Worm (Caenorhabditis elegans) whole organism, L4 larva: Measurements from ENCODE around the gene M02F4.1.

Source experiments
- F26F4.8 ChIP-seq: fragments of 200-800 bp; sonication (Bioruptor generic); conservative IDR thresholded peaks from 2 replicates; pipeline ENCODE4 v1.3.6; 2022; ENCODE audit warnings: missing genetic modification characterization, missing compliant biosample characterization
- F44E2.7 ChIP-seq: fragments of 200-800 bp; sonication (Bioruptor generic); IDR thresholded peaks from 2 replicates; pipeline ENCODE4 v2.1.2; 2022; ENCODE audit warnings: missing genetic modification characterization, missing compliant biosample characterization
- Y105C5A.15 ChIP-seq: fragments of 200-800 bp; sonication (Bioruptor generic); IDR thresholded peaks from 2 replicates; pipeline ENCODE4 v1.3.6; 2022; ENCODE audit warnings: missing genetic modification characterization, missing compliant biosample characterization
- Y75B8A.6 ChIP-seq: fragments of 200-800 bp; sonication (Bioruptor generic); IDR thresholded peaks from 2 replicates; pipeline ENCODE4 v1.3.6; 2022; ENCODE audit warnings: missing genetic modification reagents, missing genetic modification characterization, missing compliant biosample characterization
- ZK546.5 ChIP-seq, 2 experiments: sonication (generic microtip); optimal IDR thresholded peaks; 2 replicates each; lab custom pipeline; 2017; ENCODE audit warnings: missing biosample characterization in 2 of 2, missing genetic modification characterization in 2 of 2
- aha-1 ChIP-seq: fragments of 150-350 bp; peaks from one replicate; lab custom pipeline; 2014; ENCODE audit warnings: missing biosample characterization, missing genetic modification characterization
- ama-1 ChIP-seq: fragments of 150-350 bp; optimal IDR thresholded peaks from 2 replicates; lab custom pipeline; 2014; ENCODE audit warnings: inconsistent platforms, mixed read lengths
- attf-4 ChIP-seq: sonication (generic microtip); optimal IDR thresholded peaks from 3 replicates; lab custom pipeline; 2017; ENCODE audit warnings: missing biosample characterization, missing genetic modification characterization
- ceh-28 ChIP-seq: fragments of 150-350 bp; optimal IDR thresholded peaks from 2 replicates; lab custom pipeline; 2014; ENCODE audit warnings: missing biosample characterization, missing genetic modification reagents, missing genetic modification characterization
- cey-2 ChIP-seq: sonication (generic microtip); optimal IDR thresholded peaks from 3 replicates; lab custom pipeline; 2017; ENCODE audit warnings: missing genetic modification characterization, mild to moderate bottlenecking, missing compliant biosample characterization, antibody characterized with exemption, borderline replicate concordance; ENCODE audit not compliant: insufficient read depth
- ctbp-1 ChIP-seq: fragments of 200-800 bp; sonication (Bioruptor generic); IDR thresholded peaks from 2 replicates; pipeline ENCODE4 v1.3.6; 2022; ENCODE audit warnings: missing genetic modification reagents, missing genetic modification characterization, missing compliant biosample characterization
- daf-16 ChIP-seq, 3 experiments: sonication (generic microtip); optimal IDR thresholded peaks; 2 replicates each; lab custom pipeline; 2016 to 2017; ENCODE audit warnings: missing genetic modification characterization in 3 of 3, missing genetic modification reagents in 3 of 3, mild to moderate bottlenecking in 2 of 3, missing compliant biosample characterization in 2 of 3, missing biosample characterization in 1 of 3, moderate library complexity in 1 of 3
- daf-19 ChIP-seq: fragments of 200-800 bp; sonication (Bioruptor generic); conservative IDR thresholded peaks from 2 replicates; pipeline ENCODE4 v1.3.6; 2022; ENCODE audit warnings: missing genetic modification characterization, missing compliant biosample characterization
- dmd-6 ChIP-seq: fragments of 200-800 bp; sonication (Bioruptor generic); IDR thresholded peaks from 2 replicates; pipeline ENCODE4 v1.3.6; 2022; ENCODE audit warnings: missing genetic modification reagents, missing genetic modification characterization, missing compliant biosample characterization
- dmd-9 ChIP-seq: fragments of 200-800 bp; sonication (Bioruptor generic); IDR thresholded peaks from 2 replicates; pipeline ENCODE4 v1.3.6; 2022; ENCODE audit warnings: missing genetic modification reagents, missing genetic modification characterization, missing compliant biosample characterization
- dve-1 ChIP-seq: sonication (generic microtip); optimal IDR thresholded peaks from 2 replicates; lab custom pipeline; 2017; ENCODE audit warnings: antibody characterized with exemption, mild to moderate bottlenecking, missing genetic modification characterization, missing compliant biosample characterization; ENCODE audit not compliant: insufficient read depth
- egl-27 ChIP-seq: sonication (generic microtip); optimal IDR thresholded peaks from 3 replicates; lab custom pipeline; 2017; ENCODE audit warnings: missing biosample characterization, missing genetic modification reagents, missing genetic modification characterization
- egl-43 ChIP-seq: fragments of 200-800 bp; sonication (Bioruptor generic); IDR thresholded peaks from 2 replicates; pipeline ENCODE4 v1.3.6; 2022; ENCODE audit warnings: missing genetic modification reagents, missing genetic modification characterization, missing compliant biosample characterization
- fkh-10 ChIP-seq: fragments of 150-350 bp; optimal IDR thresholded peaks from 2 replicates; lab custom pipeline; 2014; ENCODE audit warnings: missing biosample characterization, missing genetic modification reagents, missing genetic modification characterization
- lin-13 ChIP-seq: fragments of 150-350 bp; optimal IDR thresholded peaks from 2 replicates; lab custom pipeline; 2014; ENCODE audit warnings: missing biosample characterization, missing genetic modification reagents, missing genetic modification characterization
- lin-15B ChIP-seq: fragments of 150-350 bp; sonication (generic microtip); optimal IDR thresholded peaks from 3 replicates; lab custom pipeline; 2014; ENCODE audit warnings: missing biosample characterization, missing genetic modification characterization
- lin-29 ChIP-seq: fragments of 200-800 bp; sonication (Bioruptor generic); IDR thresholded peaks from 2 replicates; pipeline ENCODE4 v1.3.6; 2022; ENCODE audit warnings: missing genetic modification reagents, missing genetic modification characterization, missing compliant biosample characterization
- lir-3 ChIP-seq: sonication (generic microtip); optimal IDR thresholded peaks from 2 replicates; lab custom pipeline; 2016; ENCODE audit warnings: mild to moderate bottlenecking, missing genetic modification characterization, missing compliant biosample characterization
- lsy-2 ChIP-seq, 2 experiments: fragments of 150-350 bp in 1 of 2; sonication (generic microtip) in 1 of 2; optimal IDR thresholded peaks; 2 replicates each; lab custom pipeline; 2014 to 2017; ENCODE audit warnings: missing biosample characterization in 2 of 2, missing genetic modification characterization in 2 of 2
- madf-9 ChIP-seq: fragments of 200-800 bp; sonication (Bioruptor generic); conservative IDR thresholded peaks from 2 replicates; pipeline ENCODE4 v1.3.6; 2022; ENCODE audit warnings: missing genetic modification reagents, missing genetic modification characterization, missing compliant biosample characterization
- mdt-29 ChIP-seq: fragments of 200-800 bp; sonication (Bioruptor generic); IDR thresholded peaks from 2 replicates; pipeline ENCODE4 v1.3.6; 2022; ENCODE audit warnings: missing genetic modification reagents, missing genetic modification characterization, missing compliant biosample characterization
- mep-1 ChIP-seq: fragments of 150-350 bp; sonication (generic microtip); optimal IDR thresholded peaks from 3 replicates; lab custom pipeline; 2014; ENCODE audit warnings: missing biosample characterization, missing genetic modification characterization
- mxl-3 ChIP-seq: fragments of 200-800 bp; sonication (Bioruptor generic); optimal IDR thresholded peaks from 2 replicates; lab custom pipeline; 2018; ENCODE audit warnings: mild to moderate bottlenecking, missing genetic modification characterization, missing compliant biosample characterization
- nhr-10 ChIP-seq: fragments of 150-350 bp; optimal IDR thresholded peaks from 2 replicates; lab custom pipeline; 2014; ENCODE audit warnings: missing biosample characterization, missing genetic modification characterization
- nhr-102 ChIP-seq: sonication (generic microtip); optimal IDR thresholded peaks from 2 replicates; lab custom pipeline; 2016; ENCODE audit warnings: mild to moderate bottlenecking, missing genetic modification characterization, moderate library complexity, missing compliant biosample characterization
- nhr-11 ChIP-seq: fragments of 150-350 bp; optimal IDR thresholded peaks from 2 replicates; lab custom pipeline; 2014; ENCODE audit warnings: missing biosample characterization, missing genetic modification characterization
- nhr-25 ChIP-seq: sonication (generic microtip); optimal IDR thresholded peaks from 2 replicates; lab custom pipeline; 2017; ENCODE audit warnings: missing genetic modification characterization, mild to moderate bottlenecking, missing compliant biosample characterization, antibody characterized with exemption, moderate library complexity, borderline replicate concordance; ENCODE audit not compliant: insufficient read depth
- nhr-41 ChIP-seq: fragments of 200-800 bp; sonication (Bioruptor generic); IDR thresholded peaks from 2 replicates; pipeline ENCODE4 v1.3.6; 2022; ENCODE audit warnings: missing genetic modification reagents, missing genetic modification characterization, missing compliant biosample characterization
- nhr-48 ChIP-seq: sonication (generic microtip); optimal IDR thresholded peaks from 2 replicates; lab custom pipeline; 2016; ENCODE audit warnings: mild to moderate bottlenecking, missing genetic modification characterization, missing compliant biosample characterization
- nhr-76 ChIP-seq: fragments of 150-350 bp; optimal IDR thresholded peaks from 2 replicates; lab custom pipeline; 2014; ENCODE audit warnings: missing biosample characterization, missing genetic modification characterization
- php-3 ChIP-seq: fragments of 200-800 bp; sonication (Bioruptor generic); IDR thresholded peaks from 2 replicates; pipeline ENCODE4 v1.3.6; 2022; ENCODE audit warnings: missing genetic modification reagents, missing genetic modification characterization, missing compliant biosample characterization
- pqm-1 ChIP-seq: sonication (generic microtip); optimal IDR thresholded peaks from 2 replicates; lab custom pipeline; 2017; ENCODE audit warnings: missing biosample characterization, missing genetic modification characterization
- rbr-2 ChIP-seq: sonication (generic microtip); optimal IDR thresholded peaks from 2 replicates; lab custom pipeline; 2016; ENCODE audit warnings: missing genotype, missing genetic modification characterization, missing compliant biosample characterization
- set-16 ChIP-seq: fragments of 200-800 bp; sonication (Bioruptor generic); IDR thresholded peaks from 2 replicates; pipeline ENCODE4 v1.3.6; 2022; ENCODE audit warnings: missing genetic modification reagents, missing genetic modification characterization, missing compliant biosample characterization
- snpc-1.2 ChIP-seq: fragments of 200-800 bp; sonication (Bioruptor generic); IDR thresholded peaks from 2 replicates; pipeline ENCODE4 v1.3.6; 2022; ENCODE audit warnings: missing genetic modification reagents, missing genetic modification characterization, missing compliant biosample characterization
- spr-1 ChIP-seq: sonication (generic microtip); optimal IDR thresholded peaks from 2 replicates; lab custom pipeline; 2016; ENCODE audit warnings: mild to moderate bottlenecking, missing genetic modification characterization, missing compliant biosample characterization
- spr-3 ChIP-seq: fragments of 200-800 bp; sonication (Bioruptor generic); optimal IDR thresholded peaks from 2 replicates; lab custom pipeline; 2018; ENCODE audit warnings: mild to moderate bottlenecking, missing genetic modification characterization, missing compliant biosample characterization
- tra-1 ChIP-seq: fragments of 200-800 bp; sonication (Bioruptor generic); IDR thresholded peaks from 2 replicates; pipeline ENCODE4 v1.3.6; 2022; ENCODE audit warnings: missing genetic modification reagents, missing genetic modification characterization, missing compliant biosample characterization
- unc-130 ChIP-seq: sonication (generic microtip); optimal IDR thresholded peaks from 2 replicates; lab custom pipeline; 2016; ENCODE audit warnings: missing genetic modification reagents, missing genetic modification characterization, missing compliant biosample characterization
- unc-62 ChIP-seq, 3 experiments: fragments of 150-350 bp in 1 of 3; sonication (generic microtip); optimal IDR thresholded peaks in 2 of 3; peaks in 1 of 3; 1 replicate in 1 of 3; 2 replicates in 2 of 3; lab custom pipeline; 2014 to 2017; ENCODE audit warnings: missing biosample characterization in 3 of 3, missing genetic modification characterization in 3 of 3, missing genetic modification reagents in 3 of 3, missing genotype in 1 of 3
- vab-7 ChIP-seq: fragments of 200-800 bp; sonication (Bioruptor generic); IDR thresholded peaks from 2 replicates; pipeline ENCODE4 v1.3.6; 2022; ENCODE audit warnings: missing genetic modification reagents, missing genetic modification characterization, missing compliant biosample characterization
- zfp-2 ChIP-seq: sonication (generic microtip); optimal IDR thresholded peaks from 2 replicates; lab custom pipeline; 2016; ENCODE audit warnings: mild to moderate bottlenecking, missing genetic modification characterization, missing compliant biosample characterization
- zfp-3 ChIP-seq: fragments of 200-800 bp; sonication (Bioruptor generic); conservative IDR thresholded peaks from 2 replicates; pipeline ENCODE4 v1.3.6; 2022; ENCODE audit warnings: missing genetic modification reagents, missing genetic modification characterization, missing compliant biosample characterization
- zip-11 ChIP-seq: fragments of 200-800 bp; sonication (Bioruptor generic); IDR thresholded peaks from 2 replicates; pipeline ENCODE4 v1.3.6; 2022; ENCODE audit warnings: missing genetic modification characterization, missing compliant biosample characterization
- ztf-7 ChIP-seq: fragments of 150-350 bp; optimal IDR thresholded peaks from 2 replicates; lab custom pipeline; 2014; ENCODE audit warnings: missing biosample characterization, missing genetic modification characterization

Gene M02F4.1

ce11 chrX:3054802-3055201 lies 25.9 kb upstream of the M02F4.1 start, which contains the start of gene twk-26 (continued):
- no peak for TF ChIP-seq unc-62 (GFP tag; optimal IDR thresholded peaks at IDR 0.05 in 1 of 2; lab: Kevin White, UChicago)
- TF ChIP-seq unc-62 (tag; optimal IDR thresholded peaks at IDR 0.05; lab: Kevin White, UChicago) = no peak
- TF ChIP-seq lin-13 (GFP tag; lab: Kevin White, UChicago) = no peak
- no peak for TF ChIP-seq lsy-2 (tag; optimal IDR thresholded peaks at IDR 0.05; lab: Kevin White, UChicago)
- no peak for TF ChIP-seq spr-3 (GFP tag; lab: Kevin White, UChicago)
- TF ChIP-seq pqm-1 (tag; lab: Kevin White, UChicago) = peak; percentile 83
- TF ChIP-seq dmd-6 = peak; percentile 39
- no peak for TF ChIP-seq dmd-9
- TF ChIP-seq attf-4 (tag; lab: Kevin White, UChicago) = no peak
- peak; percentile 16 for TF ChIP-seq nhr-48 (tag; lab: Kevin White, UChicago)
- TF ChIP-seq madf-9 (GFP tag; lab: Robert Waterston, UW) = no peak
- TF ChIP-seq daf-19 (GFP tag; lab: Robert Waterston, UW) = no peak
- TF ChIP-seq nhr-102 = no peak
- no peak for TF ChIP-seq unc-130 (GFP tag; lab: Kevin White, UChicago)
- no peak for TF ChIP-seq nhr-25 (tag; lab: Kevin White, UChicago)
- TF ChIP-seq ZK546.5 (tag; optimal IDR thresholded peaks at IDR 0.05; lab: Kevin White, UChicago) = no peak
- TF ChIP-seq vab-7 (GFP tag; lab: Robert Waterston, UW) = no peak
- TF ChIP-seq ceh-28 = no peak
- no peak for TF ChIP-seq lin-15B (tag; lab: Kevin White, UChicago)
- TF ChIP-seq nhr-10 (tag; lab: Kevin White, UChicago) = no peak
- TF ChIP-seq dve-1 = peak; percentile 17
- peak; percentile 25 for TF ChIP-seq mxl-3 (GFP tag; lab: Kevin White, UChicago)
- TF ChIP-seq Y75B8A.6 (GFP tag; lab: Robert Waterston, UW) = no peak
- no peak for TF ChIP-seq spr-1 (tag; lab: Kevin White, UChicago)
- TF ChIP-seq snpc-1.2 (GFP tag; lab: Robert Waterston, UW) = no peak
- TF ChIP-seq zip-11 (GFP tag; lab: Robert Waterston, UW) = no peak
- no peak for TF ChIP-seq lin-29 (GFP tag; lab: Robert Waterston, UW)
- TF ChIP-seq egl-27 (tag; lab: Kevin White, UChicago) = no peak
- TF ChIP-seq mep-1 (tag; lab: Kevin White, UChicago) = no peak
- no peak for TF ChIP-seq fkh-10 (GFP tag; lab: Kevin White, UChicago)
- no peak for TF ChIP-seq Y105C5A.15 (GFP tag; lab: Robert Waterston, UW)
- no peak for TF ChIP-seq zfp-3 (GFP tag; lab: Robert Waterston, UW)
- TF ChIP-seq mdt-29 = no peak
- no peak for TF ChIP-seq rbr-2 (tag; lab: Kevin White, UChicago)
- no peak for TF ChIP-seq egl-43
- no peak for TF ChIP-seq zfp-2 (tag; lab: Kevin White, UChicago)
- no peak for TF ChIP-seq cey-2 (tag; lab: Kevin White, UChicago)
- TF ChIP-seq lir-3 (tag; lab: Kevin White, UChicago) = no peak
- no peak for TF ChIP-seq ctbp-1 (GFP tag; lab: Robert Waterston, UW)
- no peak for TF ChIP-seq tra-1 (GFP tag; lab: Robert Waterston, UW)
- no peak for TF ChIP-seq ztf-7 (tag; lab: Kevin White, UChicago)
- no peak for TF ChIP-seq nhr-76 (tag; lab: Kevin White, UChicago)
- no peak for TF ChIP-seq nhr-11 (tag; lab: Kevin White, UChicago)
- TF ChIP-seq F44E2.7 (GFP tag; lab: Robert Waterston, UW) = no peak
- TF ChIP-seq ama-1 (lab: Kevin White, UChicago) = no peak
- 0 out of 2 replicates have a peak, but pooled peaks have one; percentile 5 for TF ChIP-seq php-3 (GFP tag; lab: Robert Waterston, UW)
- TF ChIP-seq daf-16 (GFP tag; optimal IDR thresholded peaks at IDR 0.05; lab: Kevin White, UChicago) = no peak
- TF ChIP-seq daf-16 (tag; optimal IDR thresholded peaks at IDR 0.05; lab: Kevin White, UChicago) = peak; percentile 69
- peak; percentile 29 for TF ChIP-seq aha-1 (tag; lab: Kevin White, UChicago)
- TF ChIP-seq nhr-41 (GFP tag; lab: Robert Waterston, UW) = no peak
- no peak for TF ChIP-seq F26F4.8 (GFP tag; lab: Robert Waterston, UW)
- no peak for TF ChIP-seq set-16
